Worm (Caenorhabditis elegans): Measurements from ENCODE around the gene col-130.

- no peak for TF ChIP-seq ZK546.5 (tag; optimal IDR thresholded peaks at IDR 0.05)
- no peak for TF ChIP-seq nhr-23 (tag; optimal IDR thresholded peaks at IDR 0.05)
- no peak for TF ChIP-seq gmeb-1 (tag; optimal IDR thresholded peaks at IDR 0.05)
- TF ChIP-seq elt-1 (tag; optimal IDR thresholded peaks at IDR 0.05), result no peak
- no peak for TF ChIP-seq lin-11 (tag; optimal IDR thresholded peaks at IDR 0.05)
- TF ChIP-seq skn-1 (tag; optimal IDR thresholded peaks at IDR 0.05), result no peak
Observed at ce11 chrIV:12428467-12428866, at the start of gene col-130.
